Fruit fly (Drosophila melanogaster) whole organism, larva: Measurements from ENCODE around the gene Lcp65Ag1.

Source experiments
- noc ChIP-seq: fragments of 200-800 bp; sonication (Bioruptor generic); optimal IDR thresholded peaks from 3 replicates; lab custom pipeline; 2019; ENCODE audit warnings: missing biosample characterization, mild to moderate bottlenecking, missing genetic modification characterization, moderate library complexity

Gene Lcp65Ag1

DNA sequence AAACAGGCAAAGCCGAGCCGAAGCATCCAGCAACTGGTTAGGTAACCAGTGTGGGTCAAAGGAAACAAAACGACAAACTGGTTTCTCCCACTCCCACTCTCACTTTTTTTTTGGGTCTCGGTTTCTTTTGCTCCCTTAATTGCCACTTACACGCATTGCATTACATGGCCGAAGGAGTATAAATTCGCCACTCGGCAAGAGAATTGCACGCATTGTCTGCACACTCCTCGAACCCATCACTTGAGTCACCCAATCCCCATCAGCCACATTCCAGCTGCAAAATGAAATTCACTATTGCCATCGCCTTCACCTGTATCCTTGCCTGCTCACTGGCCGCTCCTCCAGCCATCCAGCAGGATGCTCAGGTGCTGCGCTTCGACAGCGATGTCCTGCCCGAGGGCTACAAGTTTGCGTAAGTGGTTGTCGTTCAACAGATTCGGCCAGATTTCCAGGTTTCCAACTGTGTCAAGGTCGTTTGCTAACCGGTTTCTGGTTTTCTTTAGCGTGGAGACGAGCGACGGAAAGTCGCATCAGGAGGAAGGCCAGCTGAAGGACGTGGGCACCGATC lies 8.2 kb upstream of the Lcp65Ag1 start, which contains the start of gene Lcp65Ad:
Gene Lcp65Ad (plus strand): TSS at position 208 of the 568 bp plus-strand sequence.
- TF ChIP-seq noc (tag; lab: Kevin White, UChicago) = no peak

DNA sequence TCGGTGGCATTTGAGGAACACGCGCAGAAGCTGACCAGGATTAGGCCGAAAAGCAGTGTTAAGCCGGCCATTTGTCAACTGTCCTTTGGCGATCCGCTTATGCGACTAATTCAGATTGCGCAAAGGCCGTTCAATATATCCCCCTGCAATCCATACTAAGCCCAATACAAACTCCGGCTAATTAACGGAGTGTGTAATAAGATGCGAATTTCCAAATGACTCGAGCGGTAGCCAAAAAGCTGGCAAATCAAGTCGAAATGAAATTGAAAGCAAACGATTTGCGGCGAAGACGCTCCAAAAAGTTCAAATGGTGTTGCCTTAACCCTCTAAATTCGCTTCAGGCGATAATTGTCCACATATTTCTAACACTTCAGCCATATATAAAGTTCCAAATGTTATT lies 7.2 kb upstream of the Lcp65Ag1 start, which contains the start of gene Cpr65Aw:
Gene Cpr65Aw (minus strand): TSS at position 101 of the 400 bp plus-strand sequence.
- no peak for TF ChIP-seq noc (tag; lab: Kevin White, UChicago)

- TF ChIP-seq noc (tag; lab: Kevin White, UChicago) = no peak
Observed at dm6 chr3L:6141538-6141937, 6.5 kb upstream of the Lcp65Ag1 start.

DNA sequence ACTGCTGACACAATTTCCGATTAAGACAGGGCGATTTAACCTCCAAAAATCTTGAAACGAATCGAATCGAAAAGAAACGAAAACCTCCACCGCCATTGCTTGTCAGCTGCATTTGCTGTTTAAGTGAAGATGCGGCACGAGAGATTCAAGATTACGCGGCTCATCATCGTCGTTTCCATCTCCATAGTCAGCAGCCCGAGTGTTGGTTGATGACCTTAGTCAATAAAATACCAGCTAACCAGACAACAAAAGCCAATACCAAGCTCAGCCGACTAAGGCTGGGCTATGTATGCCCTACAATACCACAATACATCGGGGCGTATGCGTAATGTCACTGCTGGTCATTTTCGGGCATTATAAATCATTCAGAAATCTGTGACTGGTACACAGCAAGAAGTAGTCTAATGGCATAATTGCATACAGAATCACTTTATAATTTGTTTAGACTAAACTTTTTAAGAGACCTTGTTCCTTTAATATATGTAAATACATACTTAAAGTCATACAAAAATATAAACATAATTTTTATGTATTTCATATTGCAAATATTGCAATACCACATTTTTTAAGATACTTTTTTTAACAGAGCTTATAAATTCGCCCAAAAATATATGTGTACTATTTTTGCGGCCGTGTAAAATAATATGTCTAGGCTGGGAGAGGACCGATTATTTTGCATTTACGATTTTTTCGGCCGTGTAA lies 5.8 kb upstream of the Lcp65Ag1 start:
- TF ChIP-seq noc (tag; lab: Kevin White, UChicago) = no peak

- no peak for TF ChIP-seq noc (tag; lab: Kevin White, UChicago)
Observed at dm6 chr3L:6139924-6140574, 5.0 kb upstream of the Lcp65Ag1 start, which contains the start of gene Cpr65Av. Gene Cpr65Av (minus strand): TSS chr3L:6139974.

dm6 chr3L:6138586-6138985 lies 3.5 kb upstream of the Lcp65Ag1 start:
- TF ChIP-seq noc (tag; lab: Kevin White, UChicago) = no peak

DNA sequence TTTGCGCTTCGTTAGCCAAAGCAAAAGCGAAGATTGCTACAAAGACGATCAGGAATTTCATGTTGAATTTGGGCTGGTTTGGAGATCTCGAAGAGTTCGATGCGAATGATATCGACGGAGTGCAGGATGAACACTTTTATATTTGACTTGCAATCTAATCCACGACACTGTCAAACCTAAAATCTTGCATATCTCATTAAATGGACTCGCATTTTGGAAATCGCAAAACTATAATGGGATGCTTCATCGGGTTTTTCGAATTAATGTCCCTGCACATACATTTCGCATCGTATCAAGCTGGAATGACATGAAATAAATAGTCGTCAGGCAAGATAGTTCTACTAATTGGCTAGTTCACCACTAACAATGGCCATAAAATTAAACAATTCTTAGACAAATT lies 2.9 kb upstream of the Lcp65Ag1 start, which contains the start of gene Lcp65Ae:
Gene Lcp65Ae (minus strand): TSS at position 101 of the 400 bp plus-strand sequence.
- no peak for TF ChIP-seq noc (tag; lab: Kevin White, UChicago)

- TF ChIP-seq noc (tag; lab: Kevin White, UChicago) = no peak
Observed at dm6 chr3L:6136691-6137090, 1.6 kb upstream of the Lcp65Ag1 start, which contains the start of gene Lcp65Af. Gene Lcp65Af (minus strand): TSS chr3L:6136791.

- no peak for TF ChIP-seq noc (tag; lab: Kevin White, UChicago)
Observed at dm6 chr3L:6133546-6133945, 1.5 kb downstream of the Lcp65Ag1 start, which contains the start of gene Lcp65Ag2. Gene Lcp65Ag2 (minus strand): TSS chr3L:6133593.

DNA sequence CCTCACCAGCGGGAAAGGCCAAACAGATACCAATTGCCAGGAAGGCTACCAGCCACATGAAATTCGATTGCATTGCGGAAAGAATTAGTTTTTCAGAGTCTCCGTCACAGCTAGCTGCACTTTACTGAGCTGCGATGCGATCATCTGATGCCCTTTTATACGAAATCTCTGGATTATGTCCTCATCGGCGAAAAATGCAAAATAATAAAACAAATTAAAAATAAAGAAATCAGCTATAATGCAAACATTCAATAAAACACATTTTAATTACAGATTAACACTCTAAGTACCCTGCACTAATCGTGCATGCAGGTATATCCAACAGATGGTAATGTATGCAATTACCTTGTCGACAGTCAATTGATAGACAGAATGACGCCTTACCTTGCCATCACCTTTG lies 3.1 kb downstream of the Lcp65Ag1 start, which contains the start of gene Cpr65Au:
Gene Cpr65Au (minus strand): TSS at position 101 of the 400 bp plus-strand sequence.
- no peak for TF ChIP-seq noc (tag; lab: Kevin White, UChicago)

dm6 chr3L:6130944-6131343 lies 4.1 kb downstream of the Lcp65Ag1 start, which contains the start of gene Lcp65Ag3:
Gene Lcp65Ag3 (minus strand): TSS chr3L:6130989.
- no peak for TF ChIP-seq noc (tag; lab: Kevin White, UChicago)

DNA sequence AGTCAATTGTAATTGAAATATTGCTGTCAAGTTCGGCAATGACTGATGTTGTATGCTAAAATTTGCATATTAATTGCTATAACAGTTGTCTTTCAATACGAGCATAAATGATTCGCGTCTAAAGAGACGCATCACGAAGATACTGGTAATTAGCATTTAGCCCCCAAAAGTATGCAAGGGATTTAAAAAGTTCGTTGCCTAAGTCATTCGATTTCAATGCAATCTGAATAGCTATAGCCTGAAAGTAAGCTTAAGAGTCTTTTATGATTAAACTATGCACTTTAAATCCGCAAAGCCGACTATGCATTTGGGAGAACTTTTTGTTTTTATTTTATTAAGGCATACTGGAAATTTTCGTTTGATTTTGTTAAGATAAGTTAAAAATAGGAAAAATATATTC lies 5.5 kb downstream of the Lcp65Ag1 start:
- TF ChIP-seq noc (tag; lab: Kevin White, UChicago) = no peak

dm6 chr3L:6125409-6125689 lies 9.7 kb downstream of the Lcp65Ag1 start:
- no peak for TF ChIP-seq noc (tag; lab: Kevin White, UChicago)

dm6 chr3L:6124616-6125408 lies 10.3 kb downstream of the Lcp65Ag1 start:
- no peak for TF ChIP-seq noc (tag; lab: Kevin White, UChicago)

DNA sequence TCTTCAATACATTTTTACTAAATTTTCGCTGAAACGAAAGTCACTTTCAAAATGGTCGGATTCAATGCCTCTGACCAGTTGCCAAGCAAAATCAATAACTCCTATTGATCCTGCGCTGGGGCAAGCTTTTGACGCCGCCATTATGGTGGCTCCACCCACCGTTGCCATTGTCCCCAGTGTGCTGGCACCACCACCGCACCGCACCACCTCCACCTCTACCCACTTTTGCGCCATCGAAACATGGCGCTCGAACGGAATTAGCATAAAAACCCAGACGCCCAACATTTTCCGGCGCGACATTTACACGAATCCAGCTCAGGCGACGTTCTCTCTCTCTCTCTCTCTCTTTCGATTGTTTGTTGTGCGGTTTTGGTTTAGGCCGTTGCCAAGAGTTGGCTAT lies 18.2 kb downstream of the Lcp65Ag1 start:
- TF ChIP-seq noc (tag; lab: Kevin White, UChicago) = no peak
